Worm (Caenorhabditis elegans): ENCODE data around the gene ints-9.

Gene ints-9

ce11 chrV:7618114-7618513 lies 42.5 kb downstream of the ints-9 start, which contains the start of gene C50E3.15:
TSS of gene C50E3.15 (plus strand) at chrV:7618414.
- TF ChIP-seq ces-1 (GFP tag; optimal IDR thresholded peaks at IDR 0.05) (no peak), nhr-12 (tag; optimal IDR thresholded peaks at IDR 0.05) (no peak), zip-8 (tag; optimal IDR thresholded peaks at IDR 0.05) (no peak), snpc-4 (tag; optimal IDR thresholded peaks at IDR 0.05) (no peak)

DNA sequence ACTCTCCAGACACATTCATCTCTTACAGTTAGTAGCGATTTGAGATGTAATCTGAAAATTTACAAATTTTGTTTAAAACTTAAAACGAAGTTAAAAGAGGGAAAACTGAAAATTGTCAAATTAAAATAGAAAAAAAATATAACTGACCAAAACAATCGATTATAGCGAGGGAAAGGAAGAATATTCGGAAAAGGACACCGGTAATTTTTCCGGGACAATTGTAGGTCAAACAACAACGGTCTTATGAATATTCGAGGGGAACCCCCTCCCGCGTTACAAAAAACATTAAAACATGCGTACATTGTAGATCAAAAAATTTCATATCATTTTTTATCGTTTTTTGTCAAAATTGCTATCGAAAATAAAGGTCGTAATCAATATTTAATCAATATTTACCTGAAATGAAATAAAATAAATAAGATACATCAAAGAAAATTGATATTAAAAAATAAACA lies 46.4 kb downstream of the ints-9 start, which contains the start of gene C50E3.12:
C50E3.12 (minus strand) TSS at position 51 of the 455 bp plus-strand sequence.
- no peak for TF ChIP-seq blmp-1 (tag; optimal IDR thresholded peaks at IDR 0.05)

ce11 chrV:7624152-7624551 lies 48.5 kb downstream of the ints-9 start, which contains the start of gene C50E3.13:
TSS of gene C50E3.13 (minus strand) at chrV:7624252.
- TF ChIP-seq ceh-83 (GFP tag; optimal IDR thresholded peaks at IDR 0.05): no peak
- TF ChIP-seq unc-39 (tag; optimal IDR thresholded peaks at IDR 0.05): no peak
- TF ChIP-seq mab-5 (tag; optimal IDR thresholded peaks at IDR 0.05): no peak
- TF ChIP-seq ham-2 (GFP tag; optimal IDR thresholded peaks at IDR 0.05): no peak
- no peak for TF ChIP-seq nhr-12 (tag; optimal IDR thresholded peaks at IDR 0.05)
- no peak for TF ChIP-seq elt-3 (tag; optimal IDR thresholded peaks at IDR 0.05)
- TF ChIP-seq nhr-2 (tag; optimal IDR thresholded peaks at IDR 0.05): no peak
- TF ChIP-seq sem-2 (GFP tag; optimal IDR thresholded peaks at IDR 0.05): no peak
- no peak for TF ChIP-seq unc-120 (tag; optimal IDR thresholded peaks at IDR 0.05; ENCODE audit: poor library complexity, severe bottlenecking)
- TF ChIP-seq mep-1 (tag; optimal IDR thresholded peaks at IDR 0.05): no peak
- no peak for TF ChIP-seq ces-1 (GFP tag; optimal IDR thresholded peaks at IDR 0.05)
- no peak for TF ChIP-seq sptf-1 (tag; optimal IDR thresholded peaks at IDR 0.05)
- TF ChIP-seq nhr-76 (tag; optimal IDR thresholded peaks at IDR 0.05): no peak
- no peak for TF ChIP-seq hlh-1 (tag; optimal IDR thresholded peaks at IDR 0.05)
- no peak for TF ChIP-seq drap-1 (GFP tag; optimal IDR thresholded peaks at IDR 0.05)
- TF ChIP-seq unc-62 (GFP tag; optimal IDR thresholded peaks at IDR 0.05): no peak
- no peak for TF ChIP-seq ztf-11 (tag; optimal IDR thresholded peaks at IDR 0.05)
- TF ChIP-seq cnd-1 (tag; optimal IDR thresholded peaks at IDR 0.05): no peak
- TF ChIP-seq ceh-43 (GFP tag; optimal IDR thresholded peaks at IDR 0.05): no peak

DNA sequence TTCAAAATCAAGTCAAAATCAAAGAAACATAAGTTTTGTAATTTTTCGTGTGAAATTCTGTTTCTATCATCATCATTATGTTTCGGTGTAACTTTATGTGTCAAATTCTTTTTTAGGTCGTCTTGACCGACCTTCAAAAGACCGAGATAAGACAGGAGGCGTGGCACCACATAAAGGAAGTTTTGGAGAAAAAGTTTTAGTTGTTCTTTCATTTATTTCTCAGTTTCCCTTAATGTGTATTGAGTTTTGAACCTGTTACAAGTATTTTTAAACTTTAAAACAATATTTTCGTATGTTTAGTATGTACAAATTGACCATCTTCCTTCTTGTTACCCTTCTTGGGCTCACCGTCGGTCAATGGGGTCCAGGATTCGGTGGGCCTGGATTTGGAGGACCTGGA lies 49.0 kb downstream of the ints-9 start, which contains the start of gene grsp-4:
grsp-4 (plus strand) TSS at position 301 of the 400 bp plus-strand sequence.
- no peak for TF ChIP-seq nhr-237 (tag; optimal IDR thresholded peaks at IDR 0.05)
- TF ChIP-seq nhr-28 (tag; optimal IDR thresholded peaks at IDR 0.05): no peak
- TF ChIP-seq nhr-76 (tag; optimal IDR thresholded peaks at IDR 0.05): no peak
- no peak for TF ChIP-seq ceh-83 (GFP tag; optimal IDR thresholded peaks at IDR 0.05)
- TF ChIP-seq hlh-1 (tag; optimal IDR thresholded peaks at IDR 0.05): no peak
- no peak for TF ChIP-seq bed-3 (GFP tag; optimal IDR thresholded peaks at IDR 0.05)
- TF ChIP-seq elt-1 (tag; optimal IDR thresholded peaks at IDR 0.05; ENCODE audit: borderline replicate concordance, insufficient read depth): no peak
- TF ChIP-seq elt-3 (tag; optimal IDR thresholded peaks at IDR 0.05): no peak
- TF ChIP-seq unc-39 (tag; optimal IDR thresholded peaks at IDR 0.05): no peak
- TF ChIP-seq sem-2 (GFP tag; optimal IDR thresholded peaks at IDR 0.05): no peak
- no peak for TF ChIP-seq nhr-2 (tag; optimal IDR thresholded peaks at IDR 0.05)
- TF ChIP-seq tbx-8 (GFP tag; optimal IDR thresholded peaks at IDR 0.05): no peak

ce11 chrV:7626550-7626949 lies 50.9 kb downstream of the ints-9 start, which contains the start of gene F07C4.6:
TSS of gene F07C4.6 (plus strand) at chrV:7626850.
- TF ChIP-seq cnd-1 (tag; optimal IDR thresholded peaks at IDR 0.05) (no peak), nhr-76 (tag; optimal IDR thresholded peaks at IDR 0.05) (no peak), M03D4.4 (tag; optimal IDR thresholded peaks at IDR 0.05) (no peak), unc-62 (GFP tag; optimal IDR thresholded peaks at IDR 0.05) (no peak), hlh-1 (tag; optimal IDR thresholded peaks at IDR 0.05) (no peak), ztf-11 (tag; optimal IDR thresholded peaks at IDR 0.05) (no peak)

DNA sequence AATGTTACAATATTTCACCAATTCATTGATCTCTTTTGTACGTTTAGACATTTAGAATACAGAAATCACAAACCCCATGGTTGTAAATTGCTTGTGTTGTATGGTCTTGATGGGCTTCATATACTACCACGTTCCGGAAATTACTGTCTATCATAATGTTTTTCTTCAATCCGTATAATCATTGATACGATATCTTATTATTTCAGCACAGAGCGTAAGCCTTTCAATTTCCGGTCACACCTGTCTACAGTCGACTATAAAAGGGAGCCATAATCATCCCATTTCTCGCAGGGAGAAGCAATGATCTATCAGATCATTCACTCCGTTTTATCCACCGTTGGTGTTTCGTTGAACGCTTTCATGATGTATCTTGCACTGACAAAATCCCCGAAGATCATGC lies 53.9 kb downstream of the ints-9 start, which contains the start of gene srd-30:
srd-30 (plus strand) TSS at position 301 of the 400 bp plus-strand sequence.
- TF ChIP-seq flh-1 (GFP tag; optimal IDR thresholded peaks at IDR 0.05): no peak
- TF ChIP-seq mab-5 (tag; optimal IDR thresholded peaks at IDR 0.05): no peak
- no peak for TF ChIP-seq unc-39 (tag; optimal IDR thresholded peaks at IDR 0.05)
- TF ChIP-seq blmp-1 (tag; optimal IDR thresholded peaks at IDR 0.05): no peak
- no peak for TF ChIP-seq tbx-8 (GFP tag; optimal IDR thresholded peaks at IDR 0.05)
- no peak for TF ChIP-seq mep-1 (tag; optimal IDR thresholded peaks at IDR 0.05)
- no peak for TF ChIP-seq ham-2 (GFP tag; optimal IDR thresholded peaks at IDR 0.05)
- TF ChIP-seq elt-1 (tag; optimal IDR thresholded peaks at IDR 0.05; ENCODE audit: borderline replicate concordance, insufficient read depth): no peak
